Worm (Caenorhabditis elegans) whole organism, midembryonic: Measurements from ENCODE around the gene M04D8.4.

Source experiments
- T22C8.4 ChIP-seq: fragments of 200-800 bp; sonication (Bioruptor generic); IDR thresholded peaks from 2 replicates; pipeline ENCODE4 v1.3.6; 2022; ENCODE audit warnings: missing genetic modification characterization, missing compliant biosample characterization
- cog-1 ChIP-seq: sonication (generic microtip); optimal IDR thresholded peaks from 2 replicates; lab custom pipeline; 2016; ENCODE audit warnings: missing genetic modification characterization, missing compliant biosample characterization
- flt-1 ChIP-seq: fragments of 200-800 bp; sonication (Bioruptor generic); IDR thresholded peaks from 2 replicates; pipeline ENCODE4 v1.3.6; 2022; ENCODE audit warnings: missing genetic modification characterization, missing compliant biosample characterization
- klf-2 ChIP-seq: fragments of 200-800 bp; sonication (Bioruptor generic); conservative IDR thresholded peaks from 2 replicates; pipeline ENCODE4 v1.3.6; 2022; ENCODE audit warnings: missing genetic modification reagents, missing genetic modification characterization, missing compliant biosample characterization
- med-1 ChIP-seq: sonication (generic microtip); optimal IDR thresholded peaks from 2 replicates; lab custom pipeline; 2017; ENCODE audit warnings: missing genetic modification characterization, mild to moderate bottlenecking, missing compliant biosample characterization, antibody characterized with exemption, missing genetic modification reagents; ENCODE audit not compliant: insufficient read depth
- ref-1 ChIP-seq: fragments of 200-800 bp; sonication (Bioruptor generic); conservative IDR thresholded peaks from 2 replicates; pipeline ENCODE4 v1.3.6; 2022; ENCODE audit warnings: missing genetic modification reagents, missing genetic modification characterization, missing compliant biosample characterization
- tab-1 ChIP-seq: fragments of 200-800 bp; sonication (Bioruptor generic); IDR thresholded peaks from 2 replicates; pipeline ENCODE4 v1.3.6; 2022; ENCODE audit warnings: missing genetic modification characterization, missing compliant biosample characterization
- ztf-23 ChIP-seq: fragments of 200-800 bp; sonication (Bioruptor generic); IDR thresholded peaks from 2 replicates; pipeline ENCODE4 v1.3.6; 2022; ENCODE audit warnings: missing genetic modification reagents, missing genetic modification characterization, missing compliant biosample characterization
- ztf-29 ChIP-seq: fragments of 200-800 bp; sonication (Bioruptor generic); IDR thresholded peaks from 2 replicates; pipeline ENCODE4 v1.3.6; 2022; ENCODE audit warnings: missing genetic modification reagents, missing genetic modification characterization, missing compliant biosample characterization

The M04D8.4 gene

DNA sequence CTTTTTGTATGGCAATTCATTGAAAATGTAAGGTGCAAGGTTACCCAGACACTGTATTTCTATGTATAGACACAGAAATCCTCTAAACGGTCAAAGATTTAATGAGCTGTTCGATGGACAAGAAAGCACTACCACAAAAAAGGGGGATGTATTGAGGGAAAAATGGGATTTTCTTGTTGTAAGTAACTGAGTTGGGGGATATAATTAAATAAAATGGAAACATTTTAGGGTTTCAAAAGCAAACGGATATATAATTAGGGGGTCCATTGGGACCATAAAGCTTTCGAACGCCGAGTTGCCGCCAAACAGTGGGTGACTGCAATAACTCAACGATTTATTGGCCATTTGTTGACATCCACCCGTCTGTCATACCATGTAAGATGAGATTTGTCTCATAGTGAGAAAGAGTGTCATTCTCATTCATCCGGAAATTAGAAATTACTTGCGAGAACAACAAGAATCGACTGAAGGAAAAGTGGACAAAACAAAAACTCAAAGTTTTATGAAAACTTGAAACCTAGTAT lies 48.3 kb downstream of the M04D8.4 start:
- TF ChIP-seq klf-2 (GFP tag; lab: Robert Waterston, UW) (no peak), tab-1 (no peak), ref-1 (GFP tag; lab: Robert Waterston, UW) (no peak), cog-1 (tag; lab: Kevin White, UChicago) (no peak), T22C8.4 (GFP tag; lab: Robert Waterston, UW) (no peak), med-1 (GFP tag; lab: Kevin White, UChicago) (no peak), ztf-29 (GFP tag; lab: Robert Waterston, UW) (no peak), ztf-23 (no peak), flt-1 (GFP tag; lab: Robert Waterston, UW) (no peak)
